Fruit fly (Drosophila melanogaster): ENCODE data around the gene Nup154.

The Nup154 gene

DNA sequence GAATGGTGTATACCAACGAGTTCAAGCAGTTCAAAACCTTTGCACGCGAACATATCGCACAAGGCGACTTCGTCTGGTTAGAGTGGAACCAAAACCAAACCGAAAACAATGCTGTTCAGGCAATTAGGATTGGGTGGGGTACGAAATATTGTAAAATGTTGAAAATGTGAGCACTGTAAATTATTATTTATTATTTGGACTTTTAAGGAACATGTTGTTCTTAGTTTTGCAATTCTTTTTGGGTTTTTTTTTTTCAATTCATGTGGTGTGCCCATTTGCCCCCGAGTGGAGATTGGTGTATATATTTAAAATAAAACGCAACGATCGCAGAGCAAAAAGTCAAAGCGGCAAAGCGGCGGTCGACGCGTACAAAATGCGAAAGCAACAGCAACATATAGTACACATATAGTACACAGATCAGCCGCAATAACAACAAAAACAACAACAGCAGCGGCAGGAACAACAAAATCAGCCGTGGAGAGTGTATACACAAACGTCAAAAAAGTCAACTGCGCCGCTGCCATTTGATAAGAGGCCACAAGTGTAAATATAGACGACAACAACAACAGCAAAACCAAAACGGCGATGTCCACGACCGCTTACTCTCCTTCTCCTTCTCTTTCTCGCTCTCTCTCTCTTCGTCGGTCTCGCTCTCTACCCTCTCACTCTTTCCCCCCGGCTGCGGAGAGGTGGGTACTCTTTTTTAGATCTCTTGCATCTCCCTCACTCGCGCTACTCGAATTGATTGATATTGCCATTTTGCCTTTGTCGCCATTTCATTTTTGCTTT, 40.3 kb downstream of the Nup154 start (continued):
- TF ChIP-seq Trl (optimal IDR thresholded peaks at IDR 0.05) = peak; percentile 81 to 93
- peak; percentile 43 for TF ChIP-seq Trl (GFP tag; optimal IDR thresholded peaks at IDR 0.05)
- no peak for TF ChIP-seq CG12942 (GFP tag; optimal IDR thresholded peaks at IDR 0.05)
- peak; percentile 31 for TF ChIP-seq Sox102F (GFP tag; optimal IDR thresholded peaks at IDR 0.05)
- TF ChIP-seq CG10267 (tag; optimal IDR thresholded peaks at IDR 0.05) = no peak
- TF ChIP-seq HHEX (GFP tag; optimal IDR thresholded peaks at IDR 0.05) = peak; percentile 66
- TF ChIP-seq dm (GFP tag; optimal IDR thresholded peaks at IDR 0.05) = no peak
- no peak for TF ChIP-seq Poxn (GFP tag; IDR thresholded peaks at IDR 0.05)
- TF ChIP-seq CG2116 (GFP tag; optimal IDR thresholded peaks at IDR 0.05) = no peak
- TF ChIP-seq HmgZ (tag; optimal IDR thresholded peaks at IDR 0.05) = peak; percentile 54
- TF ChIP-seq zen (tag; optimal IDR thresholded peaks at IDR 0.05) = no peak
- TF ChIP-seq wor (GFP tag; IDR thresholded peaks at IDR 0.05) = no peak
- TF ChIP-seq nmo (GFP tag; optimal IDR thresholded peaks at IDR 0.05) = no peak
- 0 out of 3 replicates have a peak, but pooled peaks have one; percentile 37 for TF ChIP-seq sr (GFP tag; IDR thresholded peaks at IDR 0.05)
- peak; percentile 57 for TF ChIP-seq CG18599 (GFP tag; optimal IDR thresholded peaks at IDR 0.05)
- TF ChIP-seq z (GFP tag; IDR thresholded peaks at IDR 0.05) = no peak
- no peak for TF ChIP-seq CG14860 (GFP tag; IDR thresholded peaks at IDR 0.05; ENCODE audit: partially characterized antibody)
- no peak for TF ChIP-seq chif (GFP tag; optimal IDR thresholded peaks at IDR 0.05)
- peak; percentile 69 for TF ChIP-seq CG17568 (GFP tag; optimal IDR thresholded peaks at IDR 0.05)
- no peak for TF ChIP-seq CG15073 (GFP tag; optimal IDR thresholded peaks at IDR 0.05)
- TF ChIP-seq wdn (GFP tag; IDR thresholded peaks at IDR 0.05) = no peak
- TF ChIP-seq sc (optimal IDR thresholded peaks at IDR 0.05) = no peak
- no peak for TF ChIP-seq sc (GFP tag; optimal IDR thresholded peaks at IDR 0.05)
- TF ChIP-seq Doc3 (GFP tag; IDR thresholded peaks at IDR 0.05; ENCODE audit: partially characterized antibody) = no peak
- TF ChIP-seq Hr78 (GFP tag; optimal IDR thresholded peaks at IDR 0.05) = peak in 1 of 2 experiments; percentile 97
- TF ChIP-seq cato (GFP tag; optimal IDR thresholded peaks at IDR 0.05; ENCODE audit: borderline replicate concordance) = no peak
- peak; percentile 43 for TF ChIP-seq Side (GFP tag; optimal IDR thresholded peaks at IDR 0.05)
- peak; percentile 13 for TF ChIP-seq Dek (tag; optimal IDR thresholded peaks at IDR 0.05)
- TF ChIP-seq CkIIα-i1 (GFP tag; IDR thresholded peaks at IDR 0.05) = no peak
- TF ChIP-seq gcm2 (GFP tag; optimal IDR thresholded peaks at IDR 0.05) = no peak
- TF ChIP-seq Mad (GFP tag; optimal IDR thresholded peaks at IDR 0.05) = no peak
- TF ChIP-seq Dp (GFP tag; optimal IDR thresholded peaks at IDR 0.05) = no peak
- peak; percentile 51 for TF ChIP-seq CG18619 (GFP tag; optimal IDR thresholded peaks at IDR 0.05)
- TF ChIP-seq rib (GFP tag; IDR thresholded peaks at IDR 0.05) = no peak
- no peak for TF ChIP-seq Max (GFP tag; optimal IDR thresholded peaks at IDR 0.05)
- TF ChIP-seq CG10209 (GFP tag; optimal IDR thresholded peaks at IDR 0.05) = peak; percentile 33
- no peak for TF ChIP-seq CG9876 (GFP tag; optimal IDR thresholded peaks at IDR 0.05)
- no peak for TF ChIP-seq her (GFP tag; optimal IDR thresholded peaks at IDR 0.05)
- no peak for TF ChIP-seq NFAT (GFP tag; IDR thresholded peaks at IDR 0.05)
- no peak for TF ChIP-seq jumu (GFP tag; optimal IDR thresholded peaks at IDR 0.05)
- TF ChIP-seq klu (GFP tag; IDR thresholded peaks at IDR 0.05) = no peak
- TF ChIP-seq dysf (GFP tag; IDR thresholded peaks at IDR 0.05) = 0 out of 3 replicates have a peak, but pooled peaks have one; percentile 40
- no peak for TF ChIP-seq repo (GFP tag; optimal IDR thresholded peaks at IDR 0.05)
- peak in 1 of 2 experiments; percentile 10 for TF ChIP-seq crp (GFP tag; optimal IDR thresholded peaks at IDR 0.05)
- peak; percentile 56 for TF ChIP-seq mirr (GFP tag; optimal IDR thresholded peaks at IDR 0.05)
- TF ChIP-seq mam (GFP tag; optimal IDR thresholded peaks at IDR 0.05) = peak; percentile 40
- no peak for TF ChIP-seq CG13287 (GFP tag; IDR thresholded peaks at IDR 0.05; ENCODE audit: partially characterized antibody)
- TF ChIP-seq cad (GFP tag; optimal IDR thresholded peaks at IDR 0.05) = no peak
- no peak for TF ChIP-seq NfI (GFP tag; optimal IDR thresholded peaks at IDR 0.05)
